Worm (Caenorhabditis elegans): ENCODE data around the gene R02D5.6.

DNA sequence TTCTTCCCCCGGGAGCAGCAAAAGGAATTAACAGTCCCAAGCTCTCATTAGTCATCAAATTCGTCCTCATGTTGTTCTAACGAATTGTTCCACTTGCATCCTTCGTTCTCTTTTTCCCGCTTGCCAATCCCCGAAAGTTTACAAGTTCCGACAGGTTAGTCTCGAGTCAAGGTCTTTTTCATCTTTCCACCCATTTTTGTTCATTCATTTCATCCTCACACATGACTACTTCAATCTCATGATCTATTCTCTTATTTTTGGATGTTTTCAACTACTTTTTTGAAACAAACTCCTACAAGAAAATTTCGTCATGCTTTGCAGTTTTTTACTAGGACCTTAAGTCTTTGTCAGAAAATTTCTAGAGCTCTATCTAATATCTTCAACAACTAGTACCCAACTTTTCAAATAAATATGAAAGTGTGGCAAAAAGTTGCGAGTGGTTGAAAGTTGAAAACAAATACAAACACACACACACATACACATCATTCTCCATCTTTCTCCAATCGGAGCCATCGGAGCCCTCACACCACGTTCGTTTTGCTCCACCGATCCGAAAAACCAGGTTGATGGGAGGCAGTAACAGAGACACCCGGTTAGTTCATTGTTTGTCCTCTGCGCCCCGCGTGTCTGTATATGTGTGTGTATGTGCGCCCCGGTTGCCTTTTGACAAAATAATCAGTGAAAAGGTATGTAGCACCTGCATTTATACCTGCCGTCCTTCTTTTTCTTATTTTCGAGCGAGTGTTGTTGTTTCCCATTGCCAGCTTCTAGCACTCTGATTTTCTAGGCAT is 18.6 kb downstream of the R02D5.6 start:
- no peak for TF ChIP-seq lsy-2 (tag; optimal IDR thresholded peaks at IDR 0.05)
- TF ChIP-seq tbx-8 (GFP tag; optimal IDR thresholded peaks at IDR 0.05): no peak
- no peak for TF ChIP-seq blmp-1 (tag; optimal IDR thresholded peaks at IDR 0.05)
- no peak for TF ChIP-seq ztf-11 (tag; optimal IDR thresholded peaks at IDR 0.05)
- no peak for TF ChIP-seq nhr-237 (tag; optimal IDR thresholded peaks at IDR 0.05)
- TF ChIP-seq ceh-43 (GFP tag; optimal IDR thresholded peaks at IDR 0.05): no peak
